Worm (Caenorhabditis elegans) whole organism, L1 larva: ENCODE results near the gene C40H1.7.

Source experiments
- Y116A8C.19 ChIP-seq: sonication (generic microtip); optimal IDR thresholded peaks from 2 replicates; lab custom pipeline; 2016; ENCODE audit warnings: missing compliant biosample characterization, missing genetic modification characterization, borderline replicate concordance
- alr-1 ChIP-seq: fragments of 200-800 bp; sonication (Bioruptor generic); optimal IDR thresholded peaks from 2 replicates; lab custom pipeline; 2018; ENCODE audit warnings: borderline replicate concordance, mild to moderate bottlenecking, missing genetic modification characterization, missing compliant biosample characterization
- ceh-63 ChIP-seq: fragments of 200-800 bp; sonication (Bioruptor generic); optimal IDR thresholded peaks from 2 replicates; lab custom pipeline; 2018; ENCODE audit warnings: mild to moderate bottlenecking, missing genetic modification characterization, missing compliant biosample characterization
- dpl-1 ChIP-seq, 3 experiments: fragments of 150-350 bp in 2 of 3; sonication (generic microtip) in 1 of 3; optimal IDR thresholded peaks; 2 replicates each; lab custom pipeline; 2014 to 2017; ENCODE audit warnings: missing biosample characterization in 3 of 3, missing genetic modification characterization in 3 of 3, missing genetic modification reagents in 3 of 3
- elt-2 ChIP-seq: sonication (generic microtip); optimal IDR thresholded peaks from 2 replicates; lab custom pipeline; 2016; ENCODE audit warnings: missing genetic modification characterization, mild to moderate bottlenecking, inconsistent platforms, missing compliant biosample characterization, missing genetic modification reagents
- lin-39 ChIP-seq: fragments of 150-350 bp; optimal IDR thresholded peaks from 2 replicates; lab custom pipeline; 2014; ENCODE audit warnings: missing biosample characterization, missing genetic modification reagents, missing genetic modification characterization
- lsy-2 ChIP-seq, 2 experiments: fragments of 150-350 bp; optimal IDR thresholded peaks; 2 replicates each; lab custom pipeline; 2014; ENCODE audit warnings: missing biosample characterization in 2 of 2, missing genetic modification characterization in 2 of 2
- snpc-4 ChIP-seq: fragments of 150-350 bp; optimal IDR thresholded peaks from 2 replicates; lab custom pipeline; 2014; ENCODE audit warnings: missing biosample characterization, missing genetic modification characterization
- snu-23 ChIP-seq: sonication (generic microtip); optimal IDR thresholded peaks from 2 replicates; lab custom pipeline; 2016; ENCODE audit warnings: missing genetic modification characterization, missing compliant biosample characterization
- tbx-2 ChIP-seq: sonication (generic microtip); optimal IDR thresholded peaks from 2 replicates; lab custom pipeline; 2016; ENCODE audit warnings: missing genetic modification characterization, missing compliant biosample characterization
- ztf-4 ChIP-seq: fragments of 150-350 bp; optimal IDR thresholded peaks from 2 replicates; lab custom pipeline; 2014; ENCODE audit warnings: missing biosample characterization, missing genetic modification characterization

DNA sequence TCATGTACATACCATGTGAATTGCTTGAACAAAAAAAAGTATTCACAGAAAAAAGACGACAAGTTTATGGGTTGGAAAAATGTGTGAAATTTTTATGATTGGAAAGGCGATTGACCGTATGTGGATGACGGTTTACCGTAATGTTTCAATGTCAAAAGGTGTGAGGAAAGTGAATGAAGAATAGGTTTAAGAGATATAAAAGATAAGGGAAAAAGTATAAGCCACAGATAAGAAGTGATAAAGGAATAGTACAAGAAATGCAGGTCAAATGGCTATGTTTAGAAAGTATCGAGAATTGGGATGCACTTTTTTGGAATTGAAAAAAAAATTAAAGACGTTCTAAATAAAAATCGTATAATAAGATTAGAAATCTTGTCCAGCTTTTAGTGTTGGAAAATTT lies 47.0 kb upstream of the C40H1.7 start:
- TF ChIP-seq lsy-2 (tag; optimal IDR thresholded peaks at IDR 0.05; lab: Kevin White, UChicago): no peak
- TF ChIP-seq ztf-4 (tag; lab: Kevin White, UChicago): no peak
- TF ChIP-seq snpc-4 (tag; lab: Kevin White, UChicago): no peak
- TF ChIP-seq lin-39: no peak
- TF ChIP-seq elt-2 (tag; lab: Kevin White, UChicago): no peak
- TF ChIP-seq alr-1: no peak
- no peak for TF ChIP-seq Y116A8C.19
- TF ChIP-seq tbx-2 (tag; lab: Kevin White, UChicago): no peak
- TF ChIP-seq ceh-63: no peak
- no peak for TF ChIP-seq snu-23
- no peak for TF ChIP-seq dpl-1 (GFP tag; optimal IDR thresholded peaks at IDR 0.05; lab: Kevin White, UChicago)
